Fruit fly (Drosophila melanogaster) whole organism, pupa: Measurements from ENCODE around the gene CG15047.

Source experiments
- CG10348 ChIP-seq: fragments of 200-800 bp; sonication (Bioruptor generic); IDR thresholded peaks from 2 replicates; pipeline ENCODE4 v1.3.6; 2022; ENCODE audit warnings: missing biosample characterization, missing genetic modification characterization
- CG12605 ChIP-seq: fragments of 200-800 bp; sonication (Bioruptor generic); IDR thresholded peaks from 2 replicates; pipeline ENCODE4 v1.3.6; 2022; ENCODE audit warnings: missing biosample characterization, missing genetic modification characterization
- CG13204 ChIP-seq: fragments of 200-800 bp; sonication (Bioruptor generic); optimal IDR thresholded peaks from 2 replicates; lab custom pipeline; 2018; ENCODE audit warnings: missing biosample characterization, mild to moderate bottlenecking, missing genetic modification characterization, moderate library complexity
- CG14655 ChIP-seq: fragments of 200-800 bp; sonication (Bioruptor generic); optimal IDR thresholded peaks from 3 replicates; lab custom pipeline; 2017; ENCODE audit warnings: mild to moderate bottlenecking, missing biosample characterization, missing genetic modification reagents, missing genetic modification characterization
- CG15710 ChIP-seq: fragments of 200-800 bp; sonication (Bioruptor generic); optimal IDR thresholded peaks from 2 replicates; lab custom pipeline; 2018; ENCODE audit warnings: missing biosample characterization, mild to moderate bottlenecking, missing genetic modification characterization, moderate library complexity
- CG17806 ChIP-seq: fragments of 200-800 bp; sonication (Bioruptor generic); optimal IDR thresholded peaks from 2 replicates; lab custom pipeline; 2018; ENCODE audit warnings: missing biosample characterization, mild to moderate bottlenecking, missing genetic modification characterization, moderate library complexity
- CG32121 ChIP-seq: fragments of 200-800 bp; sonication (Bioruptor generic); IDR thresholded peaks from 2 replicates; pipeline ENCODE4 v1.3.6; 2022; ENCODE audit warnings: missing biosample characterization, missing genetic modification characterization
- CG34367 ChIP-seq: fragments of 200-800 bp; sonication (Bioruptor generic); optimal IDR thresholded peaks from 2 replicates; lab custom pipeline; 2018; ENCODE audit warnings: missing biosample characterization, mild to moderate bottlenecking, missing genetic modification characterization
- CG4496 ChIP-seq: fragments of 200-800 bp; sonication (Bioruptor generic); IDR thresholded peaks from 3 replicates; pipeline ENCODE4 v1.3.6; 2022; ENCODE audit warnings: missing biosample characterization, missing genetic modification characterization
- CG8159 ChIP-seq: fragments of 200-800 bp; sonication (Bioruptor generic); optimal IDR thresholded peaks from 3 replicates; lab custom pipeline; 2018; ENCODE audit warnings: missing biosample characterization, mild to moderate bottlenecking, missing genetic modification characterization, moderate library complexity
- CG8301 ChIP-seq: fragments of 200-800 bp; sonication (Bioruptor generic); optimal IDR thresholded peaks from 2 replicates; lab custom pipeline; 2018; ENCODE audit warnings: missing biosample characterization, mild to moderate bottlenecking, missing genetic modification characterization
- CG9948 ChIP-seq: fragments of 200-800 bp; sonication (Bioruptor generic); optimal IDR thresholded peaks from 2 replicates; lab custom pipeline; 2018; ENCODE audit warnings: missing biosample characterization, mild to moderate bottlenecking, missing genetic modification characterization, moderate library complexity
- D1 ChIP-seq: fragments of 200-800 bp; sonication (Bioruptor generic); optimal IDR thresholded peaks from 2 replicates; lab custom pipeline; 2018; ENCODE audit warnings: missing biosample characterization, mild to moderate bottlenecking, missing genetic modification characterization, moderate library complexity
- EcR ChIP-seq: fragments of 200-800 bp; sonication (Bioruptor generic); optimal IDR thresholded peaks from 3 replicates; lab custom pipeline; 2019; ENCODE audit warnings: missing biosample characterization, missing genetic modification characterization, mild to moderate bottlenecking, moderate library complexity, missing genetic modification reagents
- Ets98B ChIP-seq: fragments of 200-800 bp; sonication (Bioruptor generic); IDR thresholded peaks from 2 replicates; pipeline ENCODE4 v1.3.6; 2022; ENCODE audit warnings: missing biosample characterization, missing genetic modification characterization
- Pif1A ChIP-seq: fragments of 200-800 bp; sonication (Bioruptor generic); optimal IDR thresholded peaks from 3 replicates; lab custom pipeline; 2016; ENCODE audit warnings: missing biosample characterization, missing genetic modification characterization
- Pif1B ChIP-seq: fragments of 200-800 bp; sonication (Bioruptor generic); optimal IDR thresholded peaks from 3 replicates; lab custom pipeline; 2016; ENCODE audit warnings: missing biosample characterization, missing genetic modification characterization
- Snoo ChIP-seq: fragments of 200-800 bp; sonication (Bioruptor generic); optimal IDR thresholded peaks from 3 replicates; lab custom pipeline; 2017; ENCODE audit warnings: missing biosample characterization, mild to moderate bottlenecking, missing genetic modification characterization, inconsistent platforms
- fd96Ca ChIP-seq: fragments of 200-800 bp; sonication (Bioruptor generic); IDR thresholded peaks from 3 replicates; pipeline ENCODE4 v1.3.6; 2022; ENCODE audit warnings: missing biosample characterization, missing genetic modification characterization
- gl ChIP-seq: fragments of 200-800 bp; sonication (Bioruptor generic); optimal IDR thresholded peaks from 2 replicates; lab custom pipeline; 2018; ENCODE audit warnings: missing biosample characterization, mild to moderate bottlenecking, missing genetic modification characterization
- rn ChIP-seq: fragments of 200-800 bp; sonication (Bioruptor generic); IDR thresholded peaks from 2 replicates; pipeline ENCODE4 v1.3.6; 2022; ENCODE audit warnings: missing biosample characterization, missing genetic modification characterization

The CG15047 gene

dm6 chrX:18510884-18511283 is 17.6 kb upstream of the CG15047 start:
- no peak for TF ChIP-seq CG9948 (tag; lab: Kevin White, UChicago)

DNA sequence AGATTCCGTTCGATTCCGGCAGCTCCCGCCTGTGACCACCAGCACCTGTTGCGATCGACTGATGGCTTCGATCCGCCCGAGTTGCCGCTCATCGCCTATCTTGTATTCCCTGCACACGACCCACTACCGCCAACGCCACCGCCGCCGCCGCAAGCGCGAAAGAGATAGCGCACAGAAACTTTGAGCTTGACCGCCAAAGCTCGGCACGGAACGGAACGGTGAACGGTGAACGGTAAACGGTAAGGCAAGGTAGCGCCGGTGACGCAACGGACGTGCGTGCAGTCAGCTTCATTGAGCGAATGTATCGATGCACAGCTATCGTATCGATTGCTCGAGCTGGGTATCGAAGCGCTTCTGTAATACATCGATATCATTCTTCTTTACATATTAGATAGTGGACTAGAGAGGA is 16.2 kb upstream of the CG15047 start, which contains the start of gene Ggt-1:
Ggt-1 (minus strand) TSS at position 251 of the 409 bp plus-strand sequence.
- peak; percentile 39; the same call in 1 of the 3 replicates for TF ChIP-seq CG4496 (GFP tag; lab: Robert Waterston, UW)
- peak; percentile 82 for TF ChIP-seq CG13204 (GFP tag; lab: Kevin White, UChicago)
- TF ChIP-seq CG12605 (GFP tag; lab: Robert Waterston, UW) = no peak

dm6 chrX:18514767-18515166 is 13.7 kb upstream of the CG15047 start, which contains the start of gene CG6470:
CG6470 (minus strand) TSS chrX:18514867.
- no peak for TF ChIP-seq CG14655 (GFP tag; lab: Kevin White, UChicago)
- no peak for TF ChIP-seq CG13204 (GFP tag; lab: Kevin White, UChicago)
- no peak for TF ChIP-seq CG10348 (GFP tag; lab: Robert Waterston, UW)
- no peak for TF ChIP-seq Pif1A (GFP tag; lab: Kevin White, UChicago)
- no peak for TF ChIP-seq Pif1B
- no peak for TF ChIP-seq Snoo (tag; lab: Kevin White, UChicago)
- no peak for TF ChIP-seq rn (GFP tag; lab: Robert Waterston, UW)
- no peak for TF ChIP-seq Ets98B (GFP tag; lab: Robert Waterston, UW)

- TF ChIP-seq Pif1A (GFP tag; lab: Kevin White, UChicago) (no peak), CG9948 (tag; lab: Kevin White, UChicago) (no peak), CG10348 (GFP tag; lab: Robert Waterston, UW) (no peak), rn (GFP tag; lab: Robert Waterston, UW) (no peak), CG4496 (GFP tag; lab: Robert Waterston, UW) (peak; percentile 9; the same call in 2 of the 3 replicates), Ets98B (GFP tag; lab: Robert Waterston, UW) (no peak), Snoo (tag; lab: Kevin White, UChicago) (no peak), CG8301 (tag; lab: Kevin White, UChicago) (no peak), EcR (peak; percentile 31), CG14655 (GFP tag; lab: Kevin White, UChicago) (no peak), Pif1B (no peak)
- TF ChIP-seq, all 21 proteins: peak for 2
These were observed 13.1 kb upstream of the CG15047 start, which contains the start of the genes Bx and HisRS for dm6 chrX:18515205-18515921. Bx (plus strand) TSS chrX:18515428. HisRS (plus strand) TSS chrX:18515428.

- no peak for TF ChIP-seq CG13204 (GFP tag; lab: Kevin White, UChicago)
- no peak for TF ChIP-seq D1 (tag; lab: Kevin White, UChicago)
- peak; percentile 9 for TF ChIP-seq CG14655 (GFP tag; lab: Kevin White, UChicago)
- no peak for TF ChIP-seq CG32121 (GFP tag; lab: Robert Waterston, UW)
- TF ChIP-seq Ets98B (GFP tag; lab: Robert Waterston, UW) = no peak
- TF ChIP-seq CG12605 (GFP tag; lab: Robert Waterston, UW) = peak; percentile 15; the same call in 1 of the 2 replicates
- TF ChIP-seq Snoo (tag; lab: Kevin White, UChicago) = no peak
- no peak for TF ChIP-seq CG8301 (tag; lab: Kevin White, UChicago)
- no peak for TF ChIP-seq Pif1A (GFP tag; lab: Kevin White, UChicago)
- TF ChIP-seq Pif1B = no peak
- TF ChIP-seq EcR = no peak
- TF ChIP-seq gl (tag; lab: Kevin White, UChicago) = no peak
- TF ChIP-seq CG15710 (tag; lab: Kevin White, UChicago) = no peak
- no peak for TF ChIP-seq rn (GFP tag; lab: Robert Waterston, UW)
- no peak for TF ChIP-seq CG10348 (GFP tag; lab: Robert Waterston, UW)
- no peak for TF ChIP-seq CG9948 (tag; lab: Kevin White, UChicago)
- peak; percentile 21 for TF ChIP-seq CG8159
- TF ChIP-seq CG34367 (tag; lab: Kevin White, UChicago) = no peak
- TF ChIP-seq fd96Ca (GFP tag; lab: Robert Waterston, UW) = 0 out of 3 replicates have a peak, but pooled peaks have one; percentile 42
- peak; percentile 68 for TF ChIP-seq CG4496 (GFP tag; lab: Robert Waterston, UW)
- no peak for TF ChIP-seq CG17806 (tag; lab: Kevin White, UChicago)
These were observed 12.4 kb upstream of the CG15047 start for dm6 chrX:18515988-18516541.

DNA sequence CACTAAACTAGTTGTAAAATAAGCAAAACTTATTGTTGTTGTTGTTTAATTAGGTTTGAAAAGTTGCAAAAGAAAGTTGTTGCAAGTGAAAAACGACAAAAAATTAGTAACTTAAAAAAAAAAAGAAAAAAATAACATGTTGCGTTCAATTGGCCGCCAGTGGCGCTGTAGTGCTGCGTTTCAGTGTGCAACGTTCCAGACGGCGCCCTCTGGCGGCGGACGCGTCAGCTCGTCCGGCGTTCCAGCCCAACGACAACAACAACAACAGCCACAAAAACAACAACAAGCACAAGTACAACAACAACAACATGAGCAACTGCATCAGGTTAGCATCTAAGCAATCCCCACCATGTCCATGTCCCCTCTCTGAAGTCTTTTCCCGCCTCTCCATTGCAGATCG is 11.1 kb upstream of the CG15047 start:
- TF ChIP-seq CG32121 (GFP tag; lab: Robert Waterston, UW) (peak; percentile 28; the same call in 1 of the 2 replicates), Pif1B (no peak), CG8159 (no peak), CG12605 (GFP tag; lab: Robert Waterston, UW) (peak; percentile 48; the same call in 1 of the 2 replicates), CG14655 (GFP tag; lab: Kevin White, UChicago) (peak; percentile 10), CG4496 (GFP tag; lab: Robert Waterston, UW) (peak; percentile 77), CG8301 (tag; lab: Kevin White, UChicago) (no peak), EcR (no peak), gl (tag; lab: Kevin White, UChicago) (no peak), Snoo (tag; lab: Kevin White, UChicago) (no peak), CG9948 (tag; lab: Kevin White, UChicago) (no peak), Pif1A (GFP tag; lab: Kevin White, UChicago) (no peak), CG34367 (tag; lab: Kevin White, UChicago) (no peak), CG15710 (tag; lab: Kevin White, UChicago) (peak; percentile 6), D1 (tag; lab: Kevin White, UChicago) (no peak), CG10348 (GFP tag; lab: Robert Waterston, UW) (no peak), fd96Ca (GFP tag; lab: Robert Waterston, UW) (no peak), Ets98B (GFP tag; lab: Robert Waterston, UW) (peak; percentile 64), CG13204 (GFP tag; lab: Kevin White, UChicago) (peak; percentile 48), CG17806 (tag; lab: Kevin White, UChicago) (no peak), rn (GFP tag; lab: Robert Waterston, UW) (no peak)
- TF ChIP-seq, all 21 proteins: peak for 7
